Worm (Caenorhabditis elegans) whole organism, early embryonic: ENCODE data around the gene Y57G11C.1131.

ENCODE experiments used
- aly-1 ChIP-seq: sonication (generic microtip); optimal IDR thresholded peaks from 2 replicates; lab custom pipeline; 2016; ENCODE audit warnings: missing genetic modification characterization, missing compliant biosample characterization
- ama-1 ChIP-seq: fragments of 150-350 bp; optimal IDR thresholded peaks from 2 replicates; lab custom pipeline; 2014
- flt-1 ChIP-seq: fragments of 200-800 bp; sonication (Bioruptor generic); IDR thresholded peaks from 2 replicates; pipeline ENCODE4 v1.3.6; 2022; ENCODE audit warnings: missing genetic modification characterization, missing compliant biosample characterization
- pes-1 ChIP-seq: fragments of 200-800 bp; sonication (Bioruptor generic); IDR thresholded peaks from 2 replicates; pipeline ENCODE4 v1.3.6; 2022; ENCODE audit warnings: missing genetic modification reagents, missing genetic modification characterization, missing compliant biosample characterization
- sea-1 ChIP-seq: fragments of 200-800 bp; sonication (Bioruptor generic); conservative IDR thresholded peaks from 2 replicates; pipeline ENCODE4 v1.3.6; 2022; ENCODE audit warnings: missing genetic modification characterization, missing compliant biosample characterization
- tra-4 ChIP-seq: sonication (generic microtip); optimal IDR thresholded peaks from 2 replicates; lab custom pipeline; 2017; ENCODE audit warnings: missing genetic modification characterization, missing compliant biosample characterization

- TF ChIP-seq ama-1 = no peak
- TF ChIP-seq flt-1 = no peak
- no peak for TF ChIP-seq tra-4 (tag; lab: Kevin White, UChicago)
- TF ChIP-seq aly-1 (tag; lab: Kevin White, UChicago) = no peak
- no peak for TF ChIP-seq pes-1
- no peak for TF ChIP-seq sea-1 (GFP tag; lab: Robert Waterston, UW)
Measured at ce11 chrIV:14949048-14949447, 16.3 kb downstream of the Y57G11C.1131 start.
